Fruit fly (Drosophila melanogaster) whole organism, wandering third instar larva: ENCODE results near the gene hry.

Source experiments
- Abd-B ChIP-seq: fragments of >200 bp; optimal IDR thresholded peaks from 2 replicates; lab custom pipeline; 2017; ENCODE audit warnings: missing biosample characterization, missing genetic modification characterization
- CG9705 ChIP-seq: fragments of 200-800 bp; sonication (Bioruptor generic); optimal IDR thresholded peaks from 2 replicates; lab custom pipeline; 2018; ENCODE audit warnings: missing biosample characterization, mild to moderate bottlenecking, missing genetic modification characterization
- Dfd ChIP-seq: fragments of >200 bp; optimal IDR thresholded peaks from 2 replicates; lab custom pipeline; 2017; ENCODE audit warnings: missing biosample characterization, missing genetic modification characterization
- Dif ChIP-seq: fragments of 200-275, 200-300 bp; sonication (Bioruptor generic); optimal IDR thresholded peaks from 2 replicates; lab custom pipeline; 2018; ENCODE audit warnings: missing biosample characterization, missing genetic modification characterization; ENCODE audit not compliant: partially characterized antibody
- HLH106 ChIP-seq: fragments of 200-800 bp; optimal IDR thresholded peaks from 3 replicates; lab custom pipeline; 2019; ENCODE audit warnings: missing biosample characterization, mild to moderate bottlenecking, missing genetic modification characterization, moderate library complexity
- Hr78 ChIP-seq: fragments of >200 bp; optimal IDR thresholded peaks from 2 replicates; lab custom pipeline; 2017; ENCODE audit warnings: missing biosample characterization, missing genetic modification characterization
- Jra ChIP-seq: sonication (Bioruptor generic); optimal IDR thresholded peaks from 2 replicates; lab custom pipeline; 2016; ENCODE audit warnings: missing biosample characterization, missing genetic modification characterization
- Mio ChIP-seq: sonication (Bioruptor generic); optimal IDR thresholded peaks from 2 replicates; lab custom pipeline; 2016; ENCODE audit warnings: missing biosample characterization, missing genetic modification characterization
- Myc ChIP-seq: fragments of >200 bp; optimal IDR thresholded peaks from 2 replicates; lab custom pipeline; 2017
- N ChIP-seq: fragments of >200 bp; optimal IDR thresholded peaks from 2 replicates; lab custom pipeline; 2018; ENCODE audit warnings: missing biosample characterization, missing external identifiers, missing genetic modification characterization
- OdsH ChIP-seq: fragments of 200-800 bp; sonication (Bioruptor generic); optimal IDR thresholded peaks from 2 replicates; lab custom pipeline; 2016; ENCODE audit warnings: missing biosample characterization, mild to moderate bottlenecking, missing genetic modification characterization
- Sp1 ChIP-seq: fragments of 200-800 bp; sonication (Bioruptor generic); optimal IDR thresholded peaks from 3 replicates; lab custom pipeline; 2019; ENCODE audit warnings: missing biosample characterization, mild to moderate bottlenecking, missing genetic modification characterization, moderate library complexity
- Vsx2 ChIP-seq: fragments of 200-300, 225-300 bp; sonication (Bioruptor generic); optimal IDR thresholded peaks from 2 replicates; lab custom pipeline; 2018; ENCODE audit warnings: missing biosample characterization, missing genetic modification characterization; ENCODE audit not compliant: partially characterized antibody
- br ChIP-seq: fragments of 200-800 bp; sonication (Bioruptor generic); optimal IDR thresholded peaks from 2 replicates; lab custom pipeline; 2016; ENCODE audit warnings: missing biosample characterization, missing genetic modification characterization
- brk ChIP-seq: fragments of 200-800 bp; sonication (Bioruptor generic); optimal IDR thresholded peaks from 2 replicates; lab custom pipeline; 2016; ENCODE audit warnings: missing biosample characterization, mild to moderate bottlenecking, missing genetic modification characterization
- dl ChIP-seq, 2 experiments: fragments of 175-275, 200-275 bp in 1 of 2; fragments of 200-275 bp in 1 of 2; sonication (Bioruptor generic); optimal IDR thresholded peaks; lab custom pipeline; 2018; ENCODE audit warnings: mild to moderate bottlenecking in 2 of 2, missing biosample characterization in 2 of 2, missing genetic modification characterization in 2 of 2, moderate library complexity in 2 of 2; ENCODE audit not compliant: partially characterized antibody in 2 of 2, insufficient read depth in 1 of 2
- dsf ChIP-seq: sonication (Bioruptor generic); optimal IDR thresholded peaks from 2 replicates; lab custom pipeline; 2016; ENCODE audit warnings: missing biosample characterization, missing genetic modification characterization, borderline replicate concordance
- foxo ChIP-seq, 2 experiments: fragments of 200-800 bp; sonication (Bioruptor generic); optimal IDR thresholded peaks; 2 replicates in 1 of 2; 3 replicates in 1 of 2; lab custom pipeline; 2016 to 2017; ENCODE audit warnings: missing biosample characterization in 2 of 2, missing genetic modification characterization in 2 of 2
- h ChIP-seq: fragments of 200-800 bp; sonication (Bioruptor generic); optimal IDR thresholded peaks from 3 replicates; lab custom pipeline; 2016; ENCODE audit warnings: missing biosample characterization, mild to moderate bottlenecking, missing genetic modification characterization
- jim ChIP-seq: fragments of 175-275, 200-325 bp; sonication (Bioruptor generic); optimal IDR thresholded peaks from 2 replicates; lab custom pipeline; 2016; ENCODE audit warnings: missing biosample characterization, mild to moderate bottlenecking, missing genetic modification characterization
- pan ChIP-seq: fragments of >200 bp; optimal IDR thresholded peaks from 2 replicates; lab custom pipeline; 2017
- psq ChIP-seq: fragments of 200-800 bp; sonication (Bioruptor generic); optimal IDR thresholded peaks from 3 replicates; lab custom pipeline; 2017; ENCODE audit warnings: missing biosample characterization, mild to moderate bottlenecking, missing genetic modification characterization, moderate library complexity
- rgr ChIP-seq: fragments of 200-800 bp; sonication (Bioruptor generic); optimal IDR thresholded peaks from 3 replicates; lab custom pipeline; 2016; ENCODE audit warnings: missing biosample characterization, mild to moderate bottlenecking, missing genetic modification characterization
- sage ChIP-seq: fragments of 200-800 bp; sonication (Bioruptor generic); optimal IDR thresholded peaks from 2 replicates; lab custom pipeline; 2016; ENCODE audit warnings: missing biosample characterization, mild to moderate bottlenecking, missing genetic modification characterization
- tai ChIP-seq: sonication (Bioruptor generic); optimal IDR thresholded peaks from 2 replicates; lab custom pipeline; 2016; ENCODE audit warnings: missing biosample characterization, missing genetic modification characterization

Gene hry

dm6 chr3L:8628964-8629363 is 46.6 kb upstream of the hry start:
- TF ChIP-seq h (GFP tag; lab: Kevin White, UChicago): no peak
- peak in 1 of 2 experiments; percentile 29 for TF ChIP-seq foxo (GFP tag; optimal IDR thresholded peaks at IDR 0.05; lab: Kevin White, UChicago)
- TF ChIP-seq Sp1 (GFP tag; lab: Kevin White, UChicago): peak; percentile 42
- peak; percentile 4 for TF ChIP-seq CG9705
- TF ChIP-seq HLH106: peak; percentile 57

- peak; percentile 53 for TF ChIP-seq rgr (GFP tag; lab: Kevin White, UChicago)
- no peak for TF ChIP-seq sage (GFP tag; lab: Kevin White, UChicago)
These were observed 45.7 kb upstream of the hry start for dm6 chr3L:8629701-8630343.

DNA sequence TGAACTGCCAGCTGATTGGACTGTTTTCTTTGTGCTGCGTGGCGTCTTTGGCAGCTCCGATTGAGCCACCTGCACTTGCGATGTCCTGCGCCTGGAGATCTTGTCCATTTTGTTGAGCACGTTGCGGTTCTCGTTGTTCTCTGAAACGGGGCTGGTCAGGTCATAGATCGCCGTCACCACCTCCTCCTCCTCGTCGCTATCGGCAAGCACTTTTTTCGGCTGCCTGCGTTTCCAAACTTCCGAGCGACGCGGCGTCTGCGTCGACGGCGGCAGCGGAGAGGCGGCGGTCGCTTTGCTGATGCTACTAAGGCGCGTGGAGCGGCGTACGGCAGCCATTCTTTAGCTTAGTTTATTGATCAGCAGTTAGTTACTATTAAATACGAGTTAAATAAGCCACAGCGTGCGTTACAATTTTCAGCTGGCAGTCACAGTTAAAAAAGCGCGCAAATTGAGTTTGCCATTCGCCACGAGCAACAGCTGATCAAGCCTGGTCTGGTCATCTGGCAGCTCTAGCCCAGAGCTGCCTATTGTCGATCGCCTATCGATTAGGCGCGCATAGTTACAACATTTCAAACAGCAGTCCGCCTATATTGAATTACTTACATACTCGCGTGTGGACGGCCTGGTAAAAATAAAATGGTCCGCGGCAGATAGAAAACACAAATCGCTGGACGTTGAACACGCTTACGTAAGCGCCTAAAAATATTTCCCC is 41.8 kb upstream of the hry start, which contains the start of gene Cdc6:
Cdc6 (minus strand) TSS at position 456 of the 712 bp plus-strand sequence.
- no peak for TF ChIP-seq h (GFP tag; lab: Kevin White, UChicago)
- no peak for TF ChIP-seq Sp1 (GFP tag; lab: Kevin White, UChicago)
- no peak for TF ChIP-seq Myc (lab: Kevin White, UChicago)
- TF ChIP-seq Dfd: no peak
- TF ChIP-seq dsf (GFP tag; lab: Kevin White, UChicago): no peak
- no peak for TF ChIP-seq Hr78 (GFP tag; lab: Kevin White, UChicago)
- no peak for TF ChIP-seq psq (GFP tag; lab: Kevin White, UChicago)
- TF ChIP-seq Mio (GFP tag; lab: Kevin White, UChicago): no peak
- TF ChIP-seq N (GFP tag; lab: Kevin White, UChicago): no peak
- no peak for TF ChIP-seq Jra
- TF ChIP-seq Abd-B (GFP tag; lab: Kevin White, UChicago): no peak
- TF ChIP-seq OdsH (GFP tag; lab: Kevin White, UChicago): no peak
- no peak for TF ChIP-seq foxo (GFP tag; optimal IDR thresholded peaks at IDR 0.05; lab: Kevin White, UChicago)
- no peak for TF ChIP-seq dl (GFP tag; optimal IDR thresholded peaks at IDR 0.05; lab: Kevin White, UChicago; ENCODE audit: insufficient read depth in 1 of 2, partially characterized antibody in 2 of 2)
- no peak for TF ChIP-seq pan
- TF ChIP-seq CG9705: no peak
- TF ChIP-seq tai (GFP tag; lab: Kevin White, UChicago): no peak
- TF ChIP-seq, all 38 proteins: peak for 0

dm6 chr3L:8640139-8640538 is 35.4 kb upstream of the hry start, which contains the start of gene Cpr66D:
Gene Cpr66D, plus strand, starts transcription at chr3L:8640439.
- no peak for TF ChIP-seq N (GFP tag; lab: Kevin White, UChicago)
- peak; percentile 36 for TF ChIP-seq rgr (GFP tag; lab: Kevin White, UChicago)
- no peak for TF ChIP-seq br (GFP tag; lab: Kevin White, UChicago)

DNA sequence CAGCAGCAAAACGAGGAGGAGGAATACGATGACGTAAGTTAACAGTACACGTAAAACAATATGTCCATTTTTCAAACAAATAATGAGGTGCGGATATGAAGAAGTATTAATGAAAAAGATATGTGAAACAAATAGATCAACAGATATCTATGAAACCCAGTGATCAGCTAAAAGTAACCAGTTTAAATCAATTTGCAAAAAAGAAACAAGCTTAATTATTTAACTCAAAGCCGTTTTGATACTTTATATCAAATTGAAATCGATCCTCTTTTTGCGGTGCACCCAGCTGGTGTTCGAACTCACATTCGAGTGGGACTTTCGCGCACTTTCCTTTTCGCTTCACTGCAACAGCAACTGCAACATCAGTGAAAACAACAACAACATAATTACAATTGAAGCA is 34.5 kb upstream of the hry start:
- TF ChIP-seq Hr78 (GFP tag; lab: Kevin White, UChicago) (no peak), HLH106 (peak; percentile 15), foxo (GFP tag; optimal IDR thresholded peaks at IDR 0.05; lab: Kevin White, UChicago) (peak in 1 of 2 experiments; percentile 12), pan (no peak), sage (GFP tag; lab: Kevin White, UChicago) (no peak)

- TF ChIP-seq foxo (GFP tag; optimal IDR thresholded peaks at IDR 0.05; lab: Kevin White, UChicago) (no peak), Vsx2 (GFP tag; lab: Kevin White, UChicago) (peak; percentile 82), dl (GFP tag; optimal IDR thresholded peaks at IDR 0.05; lab: Kevin White, UChicago; ENCODE audit: insufficient read depth in 1 of 2, partially characterized antibody in 2 of 2) (peak in 1 of 2 experiments; percentile 20), brk (GFP tag; lab: Kevin White, UChicago) (no peak), jim (no peak), Dif (peak; percentile 72)
These were observed 31.6 kb upstream of the hry start for dm6 chr3L:8643810-8644552.
